Worm (Caenorhabditis elegans) whole organism, young adult: Measurements from ENCODE around the gene H41C03.2.

ENCODE experiments used
- B0035.1 ChIP-seq: sonication (generic microtip); optimal IDR thresholded peaks from 2 replicates; lab custom pipeline; 2016; ENCODE audit warnings: missing genetic modification characterization, mild to moderate bottlenecking, missing compliant biosample characterization, missing genotype, missing genetic modification reagents
- B0261.1 ChIP-seq: sonication (generic microtip); optimal IDR thresholded peaks from 2 replicates; lab custom pipeline; 2016; ENCODE audit warnings: mild to moderate bottlenecking, missing genetic modification characterization, moderate library complexity, missing compliant biosample characterization
- B0336.3 ChIP-seq: fragments of 200-800 bp; sonication (Bioruptor generic); IDR thresholded peaks from 2 replicates; pipeline ENCODE4 v1.3.6; 2022; ENCODE audit warnings: missing genetic modification characterization, missing compliant biosample characterization
- F10E7.11 ChIP-seq: sonication (generic microtip); optimal IDR thresholded peaks from 2 replicates; lab custom pipeline; 2017; ENCODE audit warnings: mild to moderate bottlenecking, missing genetic modification characterization, moderate library complexity, missing compliant biosample characterization
- F33H1.4 ChIP-seq: fragments of 200-800 bp; sonication (Bioruptor generic); IDR thresholded peaks from 2 replicates; pipeline ENCODE4 v1.3.6; 2022; ENCODE audit warnings: missing genetic modification reagents, missing genetic modification characterization, missing compliant biosample characterization
- F37B4.10 ChIP-seq: fragments of 200-800 bp; sonication (Bioruptor generic); IDR thresholded peaks from 2 replicates; pipeline ENCODE4 v1.3.6; 2022; ENCODE audit warnings: missing genetic modification characterization, missing compliant biosample characterization
- F52B5.7 ChIP-seq: sonication (generic microtip); optimal IDR thresholded peaks from 2 replicates; lab custom pipeline; 2016; ENCODE audit warnings: mild to moderate bottlenecking, missing genetic modification characterization, missing compliant biosample characterization
- F55B11.4 ChIP-seq: sonication (generic microtip); optimal IDR thresholded peaks from 2 replicates; lab custom pipeline; 2016; ENCODE audit warnings: missing compliant biosample characterization, missing genetic modification characterization, borderline replicate concordance; ENCODE audit not compliant: insufficient read depth
- K12H6.12 ChIP-seq: fragments of 200-800 bp; sonication (Bioruptor generic); optimal IDR thresholded peaks from 2 replicates; lab custom pipeline; 2018; ENCODE audit warnings: mild to moderate bottlenecking, missing genetic modification characterization, missing compliant biosample characterization
- T07F8.4 ChIP-seq: sonication (generic microtip); optimal IDR thresholded peaks from 2 replicates; lab custom pipeline; 2016; ENCODE audit warnings: mild to moderate bottlenecking, missing genetic modification characterization, moderate library complexity, missing compliant biosample characterization
- Y53G8AR.9 ChIP-seq: fragments of 200-800 bp; sonication (Bioruptor generic); conservative IDR thresholded peaks from 2 replicates; pipeline ENCODE4 v1.3.6; 2022; ENCODE audit warnings: missing genetic modification reagents, missing genetic modification characterization, missing compliant biosample characterization
- ama-1 ChIP-seq, 3 experiments: fragments of 150-350 bp in 1 of 3; sonication (generic microtip) in 2 of 3; optimal IDR thresholded peaks; 2 replicates each; lab custom pipeline; 2014 to 2018; ENCODE audit warnings: missing biosample characterization in 2 of 3, missing genetic modification characterization in 2 of 3, missing genetic modification reagents in 2 of 3
- attf-6 ChIP-seq: fragments of 200-800 bp; sonication (Bioruptor generic); IDR thresholded peaks from 2 replicates; pipeline ENCODE4 v1.3.6; 2022; ENCODE audit warnings: missing genetic modification reagents, missing genetic modification characterization, missing compliant biosample characterization
- ccch-3 ChIP-seq: fragments of 200-800 bp; sonication (Bioruptor generic); optimal IDR thresholded peaks from 2 replicates; lab custom pipeline; 2018; ENCODE audit warnings: mild to moderate bottlenecking, missing genetic modification characterization, missing compliant biosample characterization
- cebp-1 ChIP-seq, 2 experiments: fragments of 200-800 bp in 1 of 2; sonication (Bioruptor generic) in 1 of 2; sonication (generic microtip) in 1 of 2; IDR thresholded peaks in 1 of 2; optimal IDR thresholded peaks in 1 of 2; 2 replicates each; pipeline versions ENCODE4 v1.3.6 to Lab custom; 2017 to 2022; ENCODE audit warnings: missing compliant biosample characterization in 2 of 2, missing genetic modification characterization in 2 of 2, mild to moderate bottlenecking in 1 of 2, missing genetic modification reagents in 1 of 2, moderate library complexity in 1 of 2
- ceh-100 ChIP-seq: fragments of 200-800 bp; sonication (Bioruptor generic); IDR thresholded peaks from 2 replicates; pipeline ENCODE4 v1.3.6; 2022; ENCODE audit warnings: missing genetic modification reagents, missing genetic modification characterization, missing compliant biosample characterization
- ceh-27 ChIP-seq: fragments of 200-800 bp; sonication (Bioruptor generic); optimal IDR thresholded peaks from 2 replicates; lab custom pipeline; 2018; ENCODE audit warnings: mild to moderate bottlenecking, missing genetic modification characterization, moderate library complexity, missing compliant biosample characterization
- ceh-79 ChIP-seq: sonication (generic microtip); optimal IDR thresholded peaks from 2 replicates; lab custom pipeline; 2017; ENCODE audit warnings: mild to moderate bottlenecking, missing genetic modification characterization, missing compliant biosample characterization
- chd-7 ChIP-seq: sonication (generic microtip); optimal IDR thresholded peaks from 2 replicates; lab custom pipeline; 2016; ENCODE audit warnings: mild to moderate bottlenecking, missing genetic modification characterization, moderate library complexity, missing compliant biosample characterization
- dox-1 ChIP-seq: fragments of 200-800 bp; sonication (Bioruptor generic); IDR thresholded peaks from 2 replicates; pipeline ENCODE4 v1.3.6; 2022; ENCODE audit warnings: missing genetic modification reagents, missing genetic modification characterization, missing compliant biosample characterization
- dpff-1 ChIP-seq: sonication (generic microtip); optimal IDR thresholded peaks from 2 replicates; lab custom pipeline; 2017; ENCODE audit warnings: mild to moderate bottlenecking, missing genetic modification characterization, missing compliant biosample characterization
- efl-1 ChIP-seq: fragments of 150-350 bp; optimal IDR thresholded peaks from 2 replicates; lab custom pipeline; 2014; ENCODE audit warnings: missing biosample characterization, missing genetic modification reagents, missing genetic modification characterization
- hmg-1.2 ChIP-seq: fragments of 200-800 bp; sonication (Bioruptor generic); IDR thresholded peaks from 2 replicates; pipeline ENCODE4 v1.3.6; 2022; ENCODE audit warnings: missing genetic modification reagents, missing genetic modification characterization, missing compliant biosample characterization
- hrde-1 ChIP-seq: sonication (generic microtip); optimal IDR thresholded peaks from 2 replicates; lab custom pipeline; 2016; ENCODE audit warnings: missing genetic modification characterization, mild to moderate bottlenecking, missing compliant biosample characterization, moderate library complexity, missing genotype, missing genetic modification reagents, borderline replicate concordance
- lin-26 ChIP-seq: fragments of 200-800 bp; sonication (Bioruptor generic); IDR thresholded peaks from 2 replicates; pipeline ENCODE4 v1.3.6; 2022; ENCODE audit warnings: missing genetic modification reagents, missing genetic modification characterization, missing compliant biosample characterization
- lin-40 ChIP-seq: sonication (generic microtip); optimal IDR thresholded peaks from 2 replicates; lab custom pipeline; 2016; ENCODE audit warnings: missing genetic modification characterization, mild to moderate bottlenecking, missing compliant biosample characterization, missing genotype, missing genetic modification reagents
- madf-10 ChIP-seq: sonication (generic microtip); optimal IDR thresholded peaks from 2 replicates; lab custom pipeline; 2016; ENCODE audit warnings: mild to moderate bottlenecking, missing genetic modification characterization, missing compliant biosample characterization
- madf-3 ChIP-seq: fragments of 200-800 bp; sonication (Bioruptor generic); IDR thresholded peaks from 2 replicates; pipeline ENCODE4 v1.3.6; 2022; ENCODE audit warnings: missing genetic modification reagents, missing genetic modification characterization, missing compliant biosample characterization
- mel-28 ChIP-seq: sonication (generic microtip); optimal IDR thresholded peaks from 2 replicates; lab custom pipeline; 2016; ENCODE audit warnings: borderline replicate concordance, mild to moderate bottlenecking, missing genetic modification characterization, missing compliant biosample characterization
- nfyb-1 ChIP-seq: fragments of 200-800 bp; sonication (Bioruptor generic); IDR thresholded peaks from 2 replicates; pipeline ENCODE4 v1.3.6; 2022; ENCODE audit warnings: missing genetic modification reagents, missing genetic modification characterization, missing compliant biosample characterization
- nhr-179 ChIP-seq: sonication (generic microtip); optimal IDR thresholded peaks from 2 replicates; lab custom pipeline; 2016; ENCODE audit warnings: mild to moderate bottlenecking, missing genetic modification characterization, missing compliant biosample characterization
- nhr-27 ChIP-seq: fragments of 200-800 bp; sonication (Bioruptor generic); optimal IDR thresholded peaks from 2 replicates; lab custom pipeline; 2018; ENCODE audit warnings: mild to moderate bottlenecking, missing genetic modification characterization, moderate library complexity, missing compliant biosample characterization
- nhr-80 ChIP-seq: sonication (generic microtip); optimal IDR thresholded peaks from 2 replicates; lab custom pipeline; 2016; ENCODE audit warnings: missing genetic modification characterization, missing compliant biosample characterization
- pha-4 ChIP-seq: fragments of 150-350 bp; sonication (generic microtip); optimal IDR thresholded peaks from 2 replicates; lab custom pipeline; 2014; ENCODE audit warnings: missing biosample characterization, missing genetic modification reagents, missing genetic modification characterization
- tbx-9 ChIP-seq: sonication (generic microtip); optimal IDR thresholded peaks from 2 replicates; lab custom pipeline; 2016; ENCODE audit warnings: borderline replicate concordance, missing genetic modification characterization, inconsistent platforms, missing compliant biosample characterization
- zfh-2 ChIP-seq: fragments of 200-800 bp; sonication (Bioruptor generic); conservative IDR thresholded peaks from 2 replicates; pipeline ENCODE4 v1.3.6; 2022; ENCODE audit warnings: missing genetic modification reagents, missing genetic modification characterization, missing compliant biosample characterization
- ztf-3 ChIP-seq: fragments of 200-800 bp; sonication (Bioruptor generic); optimal IDR thresholded peaks from 2 replicates; lab custom pipeline; 2018; ENCODE audit warnings: mild to moderate bottlenecking, missing genetic modification characterization, missing compliant biosample characterization

The H41C03.2 gene

ce11 chrII:5806563-5806962 is 45.3 kb downstream of the H41C03.2 start:
- TF ChIP-seq nhr-80 (peak; percentile 92), lin-40 (tag; lab: Kevin White, UChicago) (no peak), T07F8.4 (tag; lab: Kevin White, UChicago) (no peak), B0336.3 (GFP tag; lab: Robert Waterston, UW) (no peak), dox-1 (GFP tag; lab: Robert Waterston, UW) (peak; percentile 33; the same call in 1 of the 2 replicates), nfyb-1 (0 out of 2 replicates have a peak, but pooled peaks have one; percentile 13)

DNA sequence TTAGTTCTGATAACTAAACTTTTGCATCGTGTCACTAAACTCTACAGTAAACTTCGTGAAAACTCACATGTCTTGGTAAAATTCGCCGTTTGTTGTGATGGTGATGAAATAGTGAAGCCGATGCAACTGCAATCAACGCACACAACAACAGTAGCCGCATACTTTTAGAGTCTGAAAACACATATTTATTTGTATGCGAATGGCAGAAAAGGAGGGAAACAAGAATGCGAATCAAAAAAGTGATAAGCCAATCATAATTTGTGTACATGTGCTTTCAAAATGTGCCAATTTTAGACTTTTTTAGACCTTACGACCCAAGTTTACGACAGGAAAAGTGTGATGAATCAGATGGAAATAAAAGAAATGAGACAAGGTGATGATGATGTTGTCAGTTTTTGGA is 46.6 kb downstream of the H41C03.2 start, which contains the start of gene K05F1.10:
Gene K05F1.10, minus strand, starts transcription at position 171 of the 400 bp plus-strand sequence.
- TF ChIP-seq F33H1.4: no peak
- no peak for TF ChIP-seq ceh-79 (tag; lab: Kevin White, UChicago)
- TF ChIP-seq cebp-1 (GFP tag; IDR thresholded peaks at IDR 0.05; lab: Robert Waterston, UW): no peak
- peak; percentile 42 for TF ChIP-seq cebp-1 (tag; optimal IDR thresholded peaks at IDR 0.05; lab: Kevin White, UChicago)
- TF ChIP-seq dox-1 (GFP tag; lab: Robert Waterston, UW): no peak
- no peak for TF ChIP-seq madf-10 (tag; lab: Kevin White, UChicago)
- no peak for TF ChIP-seq dpff-1 (tag; lab: Kevin White, UChicago)
- peak; percentile 34 for TF ChIP-seq nhr-80
- no peak for TF ChIP-seq mel-28 (tag; lab: Kevin White, UChicago)
- TF ChIP-seq Y53G8AR.9 (GFP tag; lab: Robert Waterston, UW): no peak
- TF ChIP-seq F37B4.10 (GFP tag; lab: Robert Waterston, UW): no peak

ce11 chrII:5804288-5804687 is 47.6 kb downstream of the H41C03.2 start:
- TF ChIP-seq K12H6.12 (tag; lab: Kevin White, UChicago) (no peak), ama-1 (optimal IDR thresholded peaks at IDR 0.05; lab: Kevin White, UChicago) (no peak), ama-1 (GFP tag; optimal IDR thresholded peaks at IDR 0.05; lab: Kevin White, UChicago) (no peak), madf-3 (GFP tag; lab: Robert Waterston, UW) (no peak), lin-26 (GFP tag; lab: Robert Waterston, UW) (no peak), pha-4 (tag; lab: Kevin White, UChicago) (no peak), nfyb-1 (no peak), chd-7 (tag; lab: Kevin White, UChicago) (no peak), nhr-27 (tag; lab: Kevin White, UChicago) (no peak), F55B11.4 (tag; lab: Kevin White, UChicago) (no peak)
- TF ChIP-seq, all 124 proteins: peak for 0

ce11 chrII:5801075-5801474 is 50.8 kb downstream of the H41C03.2 start, which contains the start of the genes K05F1.9 and K05F1.1:
TSS of gene K05F1.9 (minus strand) at chrII:5801175.
TSS of gene K05F1.1 (plus strand) at chrII:5801382.
- TF ChIP-seq nhr-179 (tag; lab: Kevin White, UChicago) (no peak), zfh-2 (GFP tag; lab: Robert Waterston, UW) (no peak), pha-4 (tag; lab: Kevin White, UChicago) (no peak), ccch-3 (no peak), F33H1.4 (no peak), efl-1 (GFP tag; lab: Kevin White, UChicago) (no peak), B0035.1 (tag; lab: Kevin White, UChicago) (no peak), hmg-1.2 (GFP tag; lab: Robert Waterston, UW) (no peak), B0261.1 (no peak), cebp-1 (GFP tag; IDR thresholded peaks at IDR 0.05; lab: Robert Waterston, UW) (no peak), cebp-1 (tag; optimal IDR thresholded peaks at IDR 0.05; lab: Kevin White, UChicago) (no peak), hrde-1 (tag; lab: Kevin White, UChicago) (no peak), attf-6 (GFP tag; lab: Robert Waterston, UW) (no peak), nhr-27 (tag; lab: Kevin White, UChicago) (no peak), ceh-27 (GFP tag; lab: Kevin White, UChicago) (no peak), tbx-9 (no peak), F52B5.7 (tag; lab: Kevin White, UChicago) (no peak), F10E7.11 (tag; lab: Kevin White, UChicago) (no peak), ceh-100 (GFP tag; lab: Robert Waterston, UW) (no peak), ztf-3 (GFP tag; lab: Kevin White, UChicago) (no peak)
